Fruit fly (Drosophila melanogaster): Measurements from ENCODE around the gene CG6144.

CG6144 gene

DNA sequence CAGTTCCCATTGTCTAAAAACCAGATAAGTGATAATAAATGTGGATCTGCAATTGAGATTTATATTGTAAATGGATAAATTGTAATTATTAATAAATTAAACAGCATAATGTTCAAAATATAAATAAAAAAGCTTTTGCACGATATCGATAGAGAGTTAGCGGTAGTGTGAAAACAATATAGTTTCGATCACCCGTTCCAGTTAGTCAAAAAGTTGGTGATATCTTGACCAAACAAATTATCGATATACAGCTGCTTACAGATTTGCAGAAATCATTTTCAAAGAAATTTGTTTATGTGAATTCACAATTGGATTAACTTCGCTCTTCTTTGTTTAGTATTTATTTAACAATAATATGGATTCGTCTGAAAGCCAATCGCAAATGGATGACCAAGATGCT is 49.3 kb upstream of the CG6144 start, which contains the start of gene Nse4 (continued):
- no peak for TF ChIP-seq CG16815 (GFP tag; optimal IDR thresholded peaks at IDR 0.05)
- peak; percentile 86 for TF ChIP-seq CG13287 (GFP tag; IDR thresholded peaks at IDR 0.05; ENCODE audit: partially characterized antibody)
- no peak for TF ChIP-seq Doc2 (GFP tag; IDR thresholded peaks at IDR 0.05)
- TF ChIP-seq CG10274 (GFP tag; optimal IDR thresholded peaks at IDR 0.05) = no peak
- no peak for TF ChIP-seq CG11085 (GFP tag; IDR thresholded peaks at IDR 0.05)
- no peak for TF ChIP-seq CG18619 (GFP tag; optimal IDR thresholded peaks at IDR 0.05)
- no peak for TF ChIP-seq CG14667 (GFP tag; IDR thresholded peaks at IDR 0.05)
- peak; percentile 65 for TF ChIP-seq CG12659 (GFP tag; optimal IDR thresholded peaks at IDR 0.05)
- TF ChIP-seq CG15514 (GFP tag; optimal IDR thresholded peaks at IDR 0.05) = peak; percentile 25
- no peak for TF ChIP-seq CG18476 (GFP tag; optimal IDR thresholded peaks at IDR 0.05)
- TF ChIP-seq rib (GFP tag; IDR thresholded peaks at IDR 0.05) = no peak
- TF ChIP-seq CG2199 (GFP tag; IDR thresholded peaks at IDR 0.05) = no peak

DNA sequence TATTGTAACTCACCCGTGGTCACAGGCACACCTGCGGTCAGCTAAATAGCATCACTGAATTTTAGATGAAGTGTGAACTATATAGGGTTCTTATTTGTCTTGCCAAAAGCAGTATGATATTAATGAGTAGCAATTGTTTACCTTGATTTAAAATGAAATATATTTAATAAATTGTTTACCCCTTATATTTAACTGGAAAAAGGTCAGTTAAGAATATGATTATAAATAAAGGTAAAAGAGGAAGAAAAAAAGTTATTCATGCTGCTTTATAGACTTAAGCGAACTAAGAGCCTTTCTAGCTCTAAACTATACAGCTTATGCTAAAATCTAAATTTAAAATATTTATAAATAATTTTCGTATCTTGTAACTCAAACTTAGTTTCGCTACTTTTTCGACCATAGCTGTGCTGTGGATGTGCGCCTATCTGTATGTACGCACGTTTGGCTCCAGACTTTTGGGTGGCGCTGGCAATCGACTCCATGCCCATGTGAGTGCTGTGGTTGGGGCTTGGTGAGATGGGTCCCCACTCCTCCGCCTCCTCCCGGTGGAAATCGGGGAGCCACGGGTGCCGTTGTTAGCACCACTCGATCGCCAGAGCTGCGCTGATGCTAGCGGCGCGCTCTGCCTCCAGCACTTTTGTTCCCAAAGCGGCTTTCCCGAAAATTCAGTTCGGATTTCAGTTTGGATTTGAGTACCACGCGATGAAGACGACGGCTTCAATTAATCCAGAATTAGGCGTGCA is 46.3 kb upstream of the CG6144 start, which contains the start of gene loh:
TSS of gene loh (plus strand) at position 487 of the 743 bp plus-strand sequence.
- TF ChIP-seq CG42726 (GFP tag; IDR thresholded peaks at IDR 0.05; ENCODE audit: partially characterized antibody) (no peak), CG2202 (tag; optimal IDR thresholded peaks at IDR 0.05) (no peak), chinmo (GFP tag; IDR thresholded peaks at IDR 0.05; ENCODE audit: partially characterized antibody) (0 out of 4 replicates have a peak, but pooled peaks have one; percentile 19), CrebB (tag; optimal IDR thresholded peaks at IDR 0.05) (no peak), NK7.1 (GFP tag; optimal IDR thresholded peaks at IDR 0.05) (no peak), Doc2 (GFP tag; IDR thresholded peaks at IDR 0.05) (no peak), btn (GFP tag; optimal IDR thresholded peaks at IDR 0.05) (no peak), sisA (GFP tag; IDR thresholded peaks at IDR 0.05) (no peak), fru (optimal IDR thresholded peaks at IDR 0.05) (no peak), fu2 (GFP tag; optimal IDR thresholded peaks at IDR 0.05) (no peak), CG10979 (tag; optimal IDR thresholded peaks at IDR 0.05) (peak; percentile 76), vvl (GFP tag; IDR thresholded peaks at IDR 0.05) (no peak), CG9797 (GFP tag; optimal IDR thresholded peaks at IDR 0.05) (no peak), CG1792 (GFP tag; optimal IDR thresholded peaks at IDR 0.05) (no peak), slp2 (GFP tag; optimal IDR thresholded peaks at IDR 0.05) (no peak), Deaf1 (tag; optimal IDR thresholded peaks at IDR 0.05) (no peak), Dfd (GFP tag; optimal IDR thresholded peaks at IDR 0.05) (no peak), chif (GFP tag; optimal IDR thresholded peaks at IDR 0.05) (no peak), ranshi (GFP tag; IDR thresholded peaks at IDR 0.05) (no peak), CG10654 (GFP tag; optimal IDR thresholded peaks at IDR 0.05) (no peak), cwo (GFP tag; optimal IDR thresholded peaks at IDR 0.05) (no peak), CG12744 (GFP tag; optimal IDR thresholded peaks at IDR 0.05) (no peak), Stat92E (GFP tag; optimal IDR thresholded peaks at IDR 0.05) (no peak), CG4282 (GFP tag; optimal IDR thresholded peaks at IDR 0.05) (no peak), PHDP (tag; optimal IDR thresholded peaks at IDR 0.05) (peak; percentile 51), CG10267 (tag; optimal IDR thresholded peaks at IDR 0.05) (peak; percentile 64), ken (GFP tag; IDR thresholded peaks at IDR 0.05) (0 out of 3 replicates have a peak, but pooled peaks have one; percentile 10), CG12299 (tag; optimal IDR thresholded peaks at IDR 0.05) (peak; percentile 42), h (optimal IDR thresholded peaks at IDR 0.05) (no peak), CG12391 (tag; optimal IDR thresholded peaks at IDR 0.05) (peak; percentile 64), BEAF-32 (GFP tag; optimal IDR thresholded peaks at IDR 0.05) (no peak), CG13894 (tag; optimal IDR thresholded peaks at IDR 0.05) (no peak), E2f2 (GFP tag; IDR thresholded peaks at IDR 0.05) (peak; percentile 30; the same call in 1 of the 2 replicates), Neu2 (GFP tag; optimal IDR thresholded peaks at IDR 0.05; ENCODE audit: borderline replicate concordance) (no peak), CG17186 (GFP tag; optimal IDR thresholded peaks at IDR 0.05) (no peak), chn (GFP tag; optimal IDR thresholded peaks at IDR 0.05) (no peak), Hey (tag; optimal IDR thresholded peaks at IDR 0.05) (no peak), Taf1 (GFP tag; IDR thresholded peaks at IDR 0.05) (0 out of 2 replicates have a peak, but pooled peaks have one; percentile 26)

Data from whole organism, embryonic.